Worm (Caenorhabditis elegans): Measurements from ENCODE around the gene col-8.

DNA sequence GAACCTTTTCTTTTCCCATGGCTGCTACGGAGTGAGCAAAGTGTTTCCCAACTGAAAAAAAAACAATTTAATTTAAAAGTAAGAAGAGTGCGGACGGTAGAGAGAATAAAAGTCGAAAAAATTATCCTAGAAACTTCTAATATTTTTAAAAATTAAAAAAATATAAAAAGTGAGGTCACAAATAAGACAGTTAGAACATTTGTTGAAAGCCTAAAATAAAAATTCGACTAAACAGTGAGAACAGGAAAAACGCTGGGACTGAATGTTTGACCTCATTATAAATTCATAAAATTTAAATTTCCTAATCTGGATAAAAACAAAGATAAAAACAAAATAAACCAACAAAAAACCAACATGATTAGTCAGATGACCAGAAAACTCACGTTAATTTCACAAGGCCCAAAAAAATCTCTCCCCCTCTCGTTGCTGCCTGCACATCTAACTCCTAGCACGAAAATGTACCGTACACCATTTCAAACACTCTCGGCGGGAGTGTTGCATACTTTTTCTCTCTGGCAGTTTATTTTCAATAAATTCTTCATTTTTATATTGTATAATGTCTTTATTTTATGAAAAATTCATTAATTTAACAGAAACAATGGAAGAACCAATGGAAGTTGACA is 48.6 kb downstream of the col-8 start, which contains the start of the genes eef-1A.1 and rfc-4:
- TF ChIP-seq dpff-1 (tag; optimal IDR thresholded peaks at IDR 0.05), result no peak
- peak; percentile 82 for TF ChIP-seq ztf-26 (tag; optimal IDR thresholded peaks at IDR 0.05)
- peak; percentile 97 for TF ChIP-seq attf-5 (GFP tag; optimal IDR thresholded peaks at IDR 0.05)
- peak; percentile 67 for TF ChIP-seq unc-130 (GFP tag; optimal IDR thresholded peaks at IDR 0.05)
- peak; percentile 61 for TF ChIP-seq ama-1 (optimal IDR thresholded peaks at IDR 0.05)
- TF ChIP-seq ama-1 (GFP tag; optimal IDR thresholded peaks at IDR 0.05), result no peak
- TF ChIP-seq pha-4 (tag; optimal IDR thresholded peaks at IDR 0.05), result peak; percentile 93
- TF ChIP-seq ztf-3 (GFP tag; optimal IDR thresholded peaks at IDR 0.05), result no peak
- TF ChIP-seq zfh-2 (GFP tag; conservative IDR thresholded peaks at IDR 0.05), result no peak
- no peak for TF ChIP-seq aptf-3 (GFP tag; IDR thresholded peaks at IDR 0.05)
- TF ChIP-seq lin-35 (GFP tag; optimal IDR thresholded peaks at IDR 0.05), result peak; percentile 64 to 95 (median 73)
- TF ChIP-seq snpc-4 (GFP tag; optimal IDR thresholded peaks at IDR 0.05), result peak; percentile 9
- peak; percentile 73 to 87 (median 80) for TF ChIP-seq snpc-4 (tag; optimal IDR thresholded peaks at IDR 0.05)
- no peak for TF ChIP-seq bed-2 (GFP tag; IDR thresholded peaks at IDR 0.05)
- peak; percentile 76 for TF ChIP-seq hmg-1.2 (GFP tag; IDR thresholded peaks at IDR 0.05)

Measured in whole organism, young adult.